Worm (Caenorhabditis elegans): ENCODE data around the gene dhhc-14.
"Not testable (repeated sequence)": the region's sequence is repeated elsewhere in the genome, so short reads cannot be mapped to it uniquely, and the experiment has no call there.

Gene dhhc-14

ce11 chrX:8520402-8520801 lies 31.7 kb upstream of the dhhc-14 start, which contains the start of gene H03E18.2:
Gene H03E18.2, minus strand, starts transcription at chrX:8520502.
- no peak for TF ChIP-seq nhr-237 (tag; optimal IDR thresholded peaks at IDR 0.05)
- TF ChIP-seq nhr-77 (tag; optimal IDR thresholded peaks at IDR 0.05) = no peak
- no peak for TF ChIP-seq nfya-1 (tag; optimal IDR thresholded peaks at IDR 0.05; ENCODE audit: insufficient read depth)
- TF ChIP-seq ztf-4 (tag; optimal IDR thresholded peaks at IDR 0.05) = no peak
- TF ChIP-seq elt-2 (tag; optimal IDR thresholded peaks at IDR 0.05) = no peak

DNA sequence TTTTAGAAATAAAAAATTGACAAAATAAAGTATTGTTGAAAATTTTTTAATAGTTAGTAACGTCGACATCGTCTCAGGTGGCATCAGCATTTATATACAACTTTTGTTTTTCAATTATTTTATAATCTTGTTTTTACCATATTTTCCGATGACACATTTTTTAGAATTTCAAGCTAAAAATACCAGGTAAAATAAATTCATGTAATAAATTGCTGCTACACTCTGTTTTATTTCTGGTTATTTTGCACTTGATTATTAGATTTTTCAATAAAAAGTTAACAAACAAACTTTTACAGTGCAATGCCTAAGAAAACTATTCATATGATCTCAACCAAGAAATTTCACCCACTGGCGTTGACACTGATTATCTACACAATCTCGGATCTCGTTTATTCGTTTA lies 30.5 kb upstream of the dhhc-14 start, which contains the start of gene C03G5.14:
TSS of gene C03G5.14 (plus strand) at position 301 of the 400 bp plus-strand sequence.
- TF ChIP-seq ama-1 (optimal IDR thresholded peaks at IDR 0.05) (no peak), pqm-1 (tag; optimal IDR thresholded peaks at IDR 0.05) (no peak), fkh-10 (GFP tag; optimal IDR thresholded peaks at IDR 0.05) (no peak), nhr-67 (tag; optimal IDR thresholded peaks at IDR 0.05) (no peak), nhr-23 (tag; optimal IDR thresholded peaks at IDR 0.05) (no peak), aly-2 (tag; optimal IDR thresholded peaks at IDR 0.05) (no peak), egl-27 (tag; optimal IDR thresholded peaks at IDR 0.05) (no peak), hmg-11 (tag; optimal IDR thresholded peaks at IDR 0.05) (no peak), ZK546.5 (tag; optimal IDR thresholded peaks at IDR 0.05) (no peak), ceh-82 (tag; optimal IDR thresholded peaks at IDR 0.05) (no peak), mdl-1 (tag; optimal IDR thresholded peaks at IDR 0.05) (no peak), lin-39 (tag; optimal IDR thresholded peaks at IDR 0.05) (no peak), jun-1 (tag; optimal IDR thresholded peaks at IDR 0.05) (no peak), daf-12 (tag; optimal IDR thresholded peaks at IDR 0.05) (no peak), fkh-2 (tag; optimal IDR thresholded peaks at IDR 0.05) (no peak)

ce11 chrX:8523000-8523399 lies 29.1 kb upstream of the dhhc-14 start:
- TF ChIP-seq pqm-1 (tag; optimal IDR thresholded peaks at IDR 0.05) = no peak
- TF ChIP-seq nhr-237 (tag; optimal IDR thresholded peaks at IDR 0.05) = no peak
- no peak for TF ChIP-seq snpc-4 (tag; optimal IDR thresholded peaks at IDR 0.05)
- TF ChIP-seq nhr-77 (tag; optimal IDR thresholded peaks at IDR 0.05) = no peak
- no peak for TF ChIP-seq ceh-16 (tag; optimal IDR thresholded peaks at IDR 0.05)
- no peak for TF ChIP-seq hmg-11 (tag; optimal IDR thresholded peaks at IDR 0.05)
- no peak for TF ChIP-seq mml-1 (tag; optimal IDR thresholded peaks at IDR 0.05)
- TF ChIP-seq tbx-2 (tag; optimal IDR thresholded peaks at IDR 0.05) = no peak
- no peak for TF ChIP-seq ztf-11 (tag; optimal IDR thresholded peaks at IDR 0.05)
- no peak for TF ChIP-seq ama-1 (optimal IDR thresholded peaks at IDR 0.05)
- TF ChIP-seq fos-1 (tag; optimal IDR thresholded peaks at IDR 0.05) = no peak
- no peak for TF ChIP-seq ztf-4 (tag; optimal IDR thresholded peaks at IDR 0.05)
- TF ChIP-seq unc-62 (GFP tag; optimal IDR thresholded peaks at IDR 0.05) = no peak
- no peak for TF ChIP-seq egl-27 (tag; optimal IDR thresholded peaks at IDR 0.05)
- no peak for TF ChIP-seq nhr-23 (tag; optimal IDR thresholded peaks at IDR 0.05)
- TF ChIP-seq zag-1 (tag; optimal IDR thresholded peaks at IDR 0.05) = no peak
- TF ChIP-seq fkh-2 (tag; optimal IDR thresholded peaks at IDR 0.05) = no peak
- no peak for TF ChIP-seq egl-5 (tag; optimal IDR thresholded peaks at IDR 0.05)
- no peak for TF ChIP-seq unc-39 (tag; optimal IDR thresholded peaks at IDR 0.05)

DNA sequence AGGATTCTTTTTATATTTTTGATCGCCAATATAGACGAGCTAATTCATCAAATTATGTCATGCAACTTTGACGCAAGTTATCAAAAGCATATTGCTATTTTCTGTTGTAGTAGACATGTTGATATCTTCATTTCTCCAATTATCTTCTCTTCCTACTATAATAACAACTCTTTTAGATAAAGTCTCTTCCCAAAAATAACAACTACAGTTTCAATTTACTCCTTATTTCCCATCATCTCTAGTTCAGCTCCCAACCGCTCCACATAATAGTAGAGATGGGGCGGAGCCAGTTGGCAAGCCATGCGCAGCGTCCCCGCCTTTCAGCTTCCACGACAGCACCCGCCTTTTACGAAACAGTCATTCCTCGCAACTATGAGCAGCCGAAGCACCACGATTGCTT lies 24.1 kb upstream of the dhhc-14 start, which contains the start of gene flp-5:
TSS of gene flp-5 (plus strand) at position 301 of the 400 bp plus-strand sequence.
- TF ChIP-seq elt-2 (tag; optimal IDR thresholded peaks at IDR 0.05) (no peak), daf-12 (tag; optimal IDR thresholded peaks at IDR 0.05) (no peak), nfya-1 (tag; optimal IDR thresholded peaks at IDR 0.05; ENCODE audit: insufficient read depth) (no peak), R02D3.7 (tag; optimal IDR thresholded peaks at IDR 0.05) (no peak)

DNA sequence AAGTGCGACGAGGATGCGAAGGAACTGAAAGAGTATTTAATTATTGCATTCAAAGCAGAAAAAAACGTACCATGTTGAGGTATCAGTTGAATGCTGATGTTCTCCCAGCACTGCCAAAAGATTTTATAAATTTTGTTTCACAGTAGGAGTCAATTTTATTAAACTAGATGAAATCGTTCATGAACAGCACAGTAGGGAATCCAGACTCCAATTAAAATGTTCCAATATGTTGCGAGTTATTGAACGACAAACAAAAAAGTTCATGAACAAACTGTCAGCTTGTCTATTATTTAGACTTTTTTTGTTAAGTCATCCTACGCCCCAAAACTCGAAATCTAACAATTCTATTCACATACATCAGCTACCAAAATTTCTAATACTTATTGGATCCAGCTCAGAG lies 17.1 kb upstream of the dhhc-14 start, which contains the start of gene nspc-1:
TSS of gene nspc-1 (minus strand) at position 101 of the 400 bp plus-strand sequence.
- TF ChIP-seq pha-4 (tag; optimal IDR thresholded peaks at IDR 0.05); ceh-9 (tag; optimal IDR thresholded peaks at IDR 0.05); ama-1 (optimal IDR thresholded peaks at IDR 0.05): not testable (repeated sequence)

DNA sequence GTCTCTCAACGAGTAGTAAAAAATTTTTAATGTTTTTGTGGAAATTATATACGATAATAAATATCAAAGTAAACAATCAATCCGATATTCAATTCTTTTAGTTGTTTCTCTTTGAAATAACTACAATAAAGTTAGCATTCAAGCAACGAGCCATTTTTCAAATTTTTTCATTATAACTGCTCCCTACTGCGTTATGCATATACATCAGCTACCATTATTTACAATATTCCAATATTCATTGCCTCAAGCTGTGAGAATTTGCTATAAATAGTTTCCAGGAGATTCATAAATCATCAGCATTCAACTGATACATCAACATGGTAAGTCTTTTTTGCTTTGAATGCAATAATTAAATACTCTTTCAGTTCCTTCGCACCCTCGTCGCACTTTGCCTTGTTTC lies 15.3 kb upstream of the dhhc-14 start, which contains the start of gene nspc-3:
TSS of gene nspc-3 (plus strand) at position 301 of the 400 bp plus-strand sequence.
- no peak for TF ChIP-seq ceh-9 (tag; optimal IDR thresholded peaks at IDR 0.05)
- TF ChIP-seq ZK546.5 (tag; optimal IDR thresholded peaks at IDR 0.05) = no peak
- TF ChIP-seq lsy-12 (tag; optimal IDR thresholded peaks at IDR 0.05) = no peak
- TF ChIP-seq aly-2 (tag; optimal IDR thresholded peaks at IDR 0.05) = no peak
- TF ChIP-seq unc-62 (GFP tag; optimal IDR thresholded peaks at IDR 0.05) = no peak
- no peak for TF ChIP-seq R02D3.7 (tag; optimal IDR thresholded peaks at IDR 0.05)
- TF ChIP-seq elt-3 (tag; optimal IDR thresholded peaks at IDR 0.05) = no peak
- no peak for TF ChIP-seq nhr-77 (tag; optimal IDR thresholded peaks at IDR 0.05)
- TF ChIP-seq ztf-11 (tag; optimal IDR thresholded peaks at IDR 0.05) = no peak
